Fruit fly (Drosophila melanogaster) whole organism, embryonic: ENCODE results near the gene CG14014.

Experiments
- Abd-B ChIP-seq: fragments of 200-800 bp; sonication (Bioruptor generic); optimal IDR thresholded peaks from 2 replicates; lab custom pipeline; 2018; ENCODE audit warnings: missing biosample characterization, mild to moderate bottlenecking, missing genetic modification characterization, moderate library complexity
- B-H2 ChIP-seq: fragments of 200-800 bp; sonication (Bioruptor generic); optimal IDR thresholded peaks from 2 replicates; lab custom pipeline; 2018; ENCODE audit warnings: missing biosample characterization, mild to moderate bottlenecking, missing genetic modification characterization
- BtbVII ChIP-seq: fragments of 200-800 bp; sonication (Bioruptor generic); optimal IDR thresholded peaks from 3 replicates; lab custom pipeline; 2017; ENCODE audit warnings: missing biosample characterization, mild to moderate bottlenecking, missing genetic modification characterization
- CG10979 ChIP-seq: fragments of 200-800 bp; sonication (Bioruptor generic); optimal IDR thresholded peaks from 2 replicates; lab custom pipeline; 2018; ENCODE audit warnings: missing biosample characterization, mild to moderate bottlenecking, missing genetic modification characterization, moderate library complexity
- CG12769 ChIP-seq: fragments of 200-800 bp; sonication (Bioruptor generic); optimal IDR thresholded peaks from 2 replicates; lab custom pipeline; 2019; ENCODE audit warnings: missing biosample characterization, mild to moderate bottlenecking, missing genetic modification characterization, moderate library complexity
- CG13123 ChIP-seq: fragments of 200-800 bp; sonication (Bioruptor generic); optimal IDR thresholded peaks from 2 replicates; lab custom pipeline; 2016; ENCODE audit warnings: missing biosample characterization, missing genetic modification characterization
- CG30403 ChIP-seq: fragments of 200-800 bp; sonication (Bioruptor generic); optimal IDR thresholded peaks from 3 replicates; lab custom pipeline; 2016; ENCODE audit warnings: missing biosample characterization, missing genetic modification characterization
- CG3726 ChIP-seq: fragments of 200-800 bp; sonication (Bioruptor generic); IDR thresholded peaks from 3 replicates; pipeline ENCODE4, ENCODE4 v1.3.6; 2022; ENCODE audit warnings: missing biosample characterization, missing genetic modification characterization
- CG42726 ChIP-seq: fragments of 200-800 bp; sonication (Bioruptor generic); IDR thresholded peaks from 2 replicates; pipeline ENCODE4 v1.3.6; 2022; ENCODE audit warnings: missing biosample characterization, missing genetic modification characterization; ENCODE audit not compliant: partially characterized antibody
- CG4360 ChIP-seq: fragments of 200-800 bp; sonication (Bioruptor generic); IDR thresholded peaks from 2 replicates; pipeline ENCODE4 v1.3.6; 2022; ENCODE audit warnings: missing biosample characterization, missing genetic modification characterization
- CG6765 ChIP-seq: fragments of 200-800 bp; sonication (Bioruptor generic); optimal IDR thresholded peaks from 3 replicates; lab custom pipeline; 2017; ENCODE audit warnings: missing biosample characterization, mild to moderate bottlenecking, missing genetic modification characterization
- CG7745 ChIP-seq: fragments of 200-800 bp; sonication (Bioruptor generic); optimal IDR thresholded peaks from 2 replicates; lab custom pipeline; 2018; ENCODE audit warnings: missing biosample characterization, mild to moderate bottlenecking, missing genetic modification characterization, moderate library complexity
- CG7786 ChIP-seq: fragments of 200-800 bp; sonication (Bioruptor generic); optimal IDR thresholded peaks from 2 replicates; lab custom pipeline; 2016; ENCODE audit warnings: missing biosample characterization, missing genetic modification characterization
- CG7839 ChIP-seq: fragments of 200-800 bp; sonication (Bioruptor generic); optimal IDR thresholded peaks from 3 replicates; lab custom pipeline; 2018; ENCODE audit warnings: missing biosample characterization, mild to moderate bottlenecking, missing genetic modification characterization, moderate library complexity
- CG8944 ChIP-seq: fragments of 200-800 bp; sonication (Bioruptor generic); optimal IDR thresholded peaks from 3 replicates; lab custom pipeline; 2016; ENCODE audit warnings: missing biosample characterization, missing genetic modification characterization
- CG9797 ChIP-seq: fragments of 200-800 bp; sonication (Bioruptor generic); optimal IDR thresholded peaks from 3 replicates; lab custom pipeline; 2018; ENCODE audit warnings: missing biosample characterization, mild to moderate bottlenecking, missing genetic modification characterization
- Camta ChIP-seq: fragments of 200-800 bp; sonication (Bioruptor generic); optimal IDR thresholded peaks from 2 replicates; lab custom pipeline; 2016; ENCODE audit warnings: missing biosample characterization, missing genetic modification characterization
- CoRest ChIP-seq: fragments of 200-800 bp; sonication (Bioruptor generic); optimal IDR thresholded peaks from 3 replicates; lab custom pipeline; 2018; ENCODE audit warnings: missing biosample characterization, mild to moderate bottlenecking, missing genetic modification characterization, moderate library complexity
- Dad ChIP-seq: fragments of 200-800 bp; sonication (Bioruptor generic); optimal IDR thresholded peaks from 3 replicates; lab custom pipeline; 2016; ENCODE audit warnings: missing biosample characterization, missing genetic modification characterization
- Ets65A ChIP-seq: fragments of 200-800 bp; sonication (Bioruptor generic); peaks from one replicate; lab custom pipeline; 2016; ENCODE audit warnings: missing biosample characterization, missing genetic modification characterization
- HLH54F ChIP-seq: fragments of 200-800 bp; sonication (Bioruptor generic); optimal IDR thresholded peaks from 3 replicates; lab custom pipeline; 2016; ENCODE audit warnings: missing biosample characterization, missing genetic modification characterization
- Hand ChIP-seq: fragments of 200-800 bp; sonication (Bioruptor generic); optimal IDR thresholded peaks from 2 replicates; lab custom pipeline; 2017; ENCODE audit warnings: mild to moderate bottlenecking, missing biosample characterization, missing genetic modification reagents, missing genetic modification characterization
- Hr78 ChIP-seq, 2 experiments: fragments of 200-800 bp in 1 of 2; fragments of >200 bp in 1 of 2; sonication (Bioruptor generic) in 1 of 2; optimal IDR thresholded peaks; 2 replicates each; lab custom pipeline; 2017 to 2019; ENCODE audit warnings: missing biosample characterization in 2 of 2, missing genetic modification characterization in 2 of 2, mild to moderate bottlenecking in 1 of 2, moderate library complexity in 1 of 2
- Kr ChIP-seq: fragments of 200-800 bp; sonication (Bioruptor generic); optimal IDR thresholded peaks from 2 replicates; lab custom pipeline; 2017; ENCODE audit warnings: missing biosample characterization, mild to moderate bottlenecking, missing genetic modification characterization
- Mrtf ChIP-seq: fragments of 200-800 bp; sonication (Bioruptor generic); IDR thresholded peaks from 3 replicates; pipeline ENCODE4 v1.3.6; 2022; ENCODE audit warnings: missing biosample characterization, missing genetic modification characterization
- NFAT ChIP-seq: fragments of 200-800 bp; sonication (Bioruptor generic); IDR thresholded peaks from 2 replicates; pipeline ENCODE4 v1.3.6; 2022; ENCODE audit warnings: missing biosample characterization, missing genetic modification characterization
- Oaz ChIP-seq: fragments of 200-800 bp; sonication (Bioruptor generic); IDR thresholded peaks from 2 replicates; pipeline ENCODE4 v1.3.6; 2022; ENCODE audit warnings: missing biosample characterization, missing genetic modification characterization
- Sox100B ChIP-seq: fragments of 200-800 bp; sonication (Bioruptor generic); optimal IDR thresholded peaks from 3 replicates; lab custom pipeline; 2018; ENCODE audit warnings: missing biosample characterization, mild to moderate bottlenecking, missing genetic modification characterization
- Taf1 ChIP-seq: fragments of 200-800 bp; sonication (Bioruptor generic); IDR thresholded peaks from 2 replicates; pipeline ENCODE4 v1.3.6; 2022; ENCODE audit warnings: missing biosample characterization, missing genetic modification characterization
- Tbp ChIP-seq: fragments of >200 bp; optimal IDR thresholded peaks from 2 replicates; lab custom pipeline; 2018; ENCODE audit warnings: missing biosample characterization, missing genetic modification characterization
- bsh ChIP-seq, 2 experiments: fragments of 200-800 bp; sonication (Bioruptor generic); optimal IDR thresholded peaks; 2 replicates each; lab custom pipeline; 2017 to 2018; ENCODE audit warnings: mild to moderate bottlenecking in 2 of 2, missing biosample characterization in 2 of 2, missing genetic modification characterization in 2 of 2, moderate library complexity in 1 of 2
- chn ChIP-seq: fragments of 200-800 bp; sonication (Bioruptor generic); optimal IDR thresholded peaks from 2 replicates; lab custom pipeline; 2016; ENCODE audit warnings: missing biosample characterization, missing genetic modification characterization
- cwo ChIP-seq: fragments of 200-800 bp; sonication (Bioruptor generic); optimal IDR thresholded peaks from 3 replicates; lab custom pipeline; 2017; ENCODE audit warnings: missing biosample characterization, missing genetic modification characterization, mild to moderate bottlenecking, moderate library complexity, missing genetic modification reagents
- da ChIP-seq: fragments of 200-800 bp; sonication (Bioruptor generic); optimal IDR thresholded peaks from 2 replicates; lab custom pipeline; 2016; ENCODE audit warnings: missing biosample characterization, missing genetic modification characterization
- disco-r ChIP-seq: fragments of 200-800 bp; sonication (Bioruptor generic); optimal IDR thresholded peaks from 2 replicates; lab custom pipeline; 2016; ENCODE audit warnings: missing biosample characterization, missing genetic modification characterization
- fd96Cb ChIP-seq: fragments of 200-800 bp; sonication (Bioruptor generic); optimal IDR thresholded peaks from 2 replicates; lab custom pipeline; 2018; ENCODE audit warnings: missing biosample characterization, mild to moderate bottlenecking, missing genetic modification characterization, moderate library complexity
- gcm2 ChIP-seq: fragments of 200-800 bp; sonication (Bioruptor generic); optimal IDR thresholded peaks from 2 replicates; lab custom pipeline; 2016; ENCODE audit warnings: missing biosample characterization, missing genetic modification characterization
- nerfin-2 ChIP-seq: fragments of 200-800 bp; sonication (Bioruptor generic); IDR thresholded peaks from 2 replicates; pipeline ENCODE4 v1.3.6; 2022; ENCODE audit warnings: missing biosample characterization, missing genetic modification characterization; ENCODE audit not compliant: partially characterized antibody
- ro ChIP-seq: fragments of 200-800 bp; sonication (Bioruptor generic); IDR thresholded peaks from 2 replicates; pipeline ENCODE4 v1.3.6; 2022; ENCODE audit warnings: missing biosample characterization, missing genetic modification characterization
- sd ChIP-seq: fragments of 200-800 bp; sonication (Bioruptor generic); optimal IDR thresholded peaks from 3 replicates; lab custom pipeline; 2018; ENCODE audit warnings: missing biosample characterization, mild to moderate bottlenecking, missing genetic modification characterization, moderate library complexity
- sens ChIP-seq: fragments of 200-800 bp; sonication (Bioruptor generic); peaks from one replicate; lab custom pipeline; 2016; ENCODE audit warnings: missing biosample characterization, missing genetic modification characterization
- sr ChIP-seq: fragments of 200-800 bp; sonication (Bioruptor generic); IDR thresholded peaks from 3 replicates; pipeline ENCODE4 v1.3.6; 2022; ENCODE audit warnings: missing biosample characterization, missing genetic modification characterization
- tup ChIP-seq: fragments of 200-800 bp; sonication (Bioruptor generic); optimal IDR thresholded peaks from 2 replicates; lab custom pipeline; 2016; ENCODE audit warnings: missing biosample characterization, mild to moderate bottlenecking, missing genetic modification characterization, moderate library complexity
- vvl ChIP-seq: fragments of 200-800 bp; sonication (Bioruptor generic); IDR thresholded peaks from 2 replicates; pipeline ENCODE4 v1.3.6; 2022; ENCODE audit warnings: missing biosample characterization, missing genetic modification characterization
- yki ChIP-seq: fragments of >200 bp; optimal IDR thresholded peaks from 3 replicates; lab custom pipeline; 2018

Gene CG14014

dm6 chr2L:5546518-5547287, 3.9 kb downstream of the CG14014 start, which contains the start of gene Oscillin (continued):
- peak in 1 of 2 experiments; percentile 96 for TF ChIP-seq Hr78 (GFP tag; optimal IDR thresholded peaks at IDR 0.05; lab: Kevin White, UChicago)
- TF ChIP-seq Ets65A, result no peak

dm6 chr2L:5546207-5546517, 4.5 kb downstream of the CG14014 start:
- TF ChIP-seq CG4360 (GFP tag; lab: Robert Waterston, UW), result peak; percentile 85
- peak in 1 of 2 experiments; percentile 52 for TF ChIP-seq bsh (GFP tag; optimal IDR thresholded peaks at IDR 0.05; lab: Kevin White, UChicago)
- no peak for TF ChIP-seq sd (tag; lab: Kevin White, UChicago)
- TF ChIP-seq CG12769 (tag; lab: Kevin White, UChicago), result peak; percentile 5
- peak; percentile 58; the same call in 1 of the 3 replicates for TF ChIP-seq sr (GFP tag; lab: Robert Waterston, UW)
- TF ChIP-seq CG42726 (GFP tag; lab: Robert Waterston, UW), result no peak
- TF ChIP-seq HLH54F (GFP tag; lab: Kevin White, UChicago), result peak; percentile 22
- TF ChIP-seq Oaz (GFP tag; lab: Robert Waterston, UW), result 0 out of 2 replicates have a peak, but pooled peaks have one; percentile 37

dm6 chr2L:5542944-5543515, 7.6 kb downstream of the CG14014 start:
- TF ChIP-seq CG13123 (GFP tag; lab: Kevin White, UChicago) (no peak), chn (GFP tag; lab: Kevin White, UChicago) (peak; percentile 11), CG7745 (tag; lab: Kevin White, UChicago) (no peak), CG3726 (GFP tag; lab: Robert Waterston, UW) (0 out of 3 replicates have a peak, but pooled peaks have one; percentile 29), CG12769 (tag; lab: Kevin White, UChicago) (no peak), da (GFP tag; lab: Kevin White, UChicago) (no peak), CG8944 (GFP tag; lab: Kevin White, UChicago) (no peak), sd (tag; lab: Kevin White, UChicago) (peak; percentile 99), Hand (GFP tag; lab: Kevin White, UChicago) (peak; percentile 35), CG4360 (GFP tag; lab: Robert Waterston, UW) (no peak), Mrtf (peak; percentile 50; the same call in 1 of the 3 replicates), BtbVII (GFP tag; lab: Kevin White, UChicago) (no peak), Kr (GFP tag; lab: Kevin White, UChicago) (no peak), Abd-B (GFP tag; lab: Kevin White, UChicago) (no peak), fd96Cb (tag; lab: Kevin White, UChicago) (no peak), CG10979 (tag; lab: Kevin White, UChicago) (peak; percentile 16), CG7786 (GFP tag; lab: Kevin White, UChicago) (peak; percentile 26), nerfin-2 (GFP tag; lab: Robert Waterston, UW) (no peak), Taf1 (no peak; the same call in 1 of the 2 replicates), CG6765 (peak; percentile 39), yki (lab: Kevin White, UChicago) (no peak), cwo (GFP tag; lab: Kevin White, UChicago) (peak; percentile 86), CG30403 (GFP tag; lab: Kevin White, UChicago) (peak; percentile 57), Tbp (GFP tag; lab: Kevin White, UChicago) (no peak), CoRest (tag; lab: Kevin White, UChicago) (peak; percentile 45), Dad (peak; percentile 27), sens (peak; percentile 67), CG9797 (no peak), Camta (GFP tag; lab: Kevin White, UChicago) (no peak), CG7839 (tag; lab: Kevin White, UChicago) (peak; percentile 54), Sox100B (GFP tag; lab: Kevin White, UChicago) (no peak), B-H2 (peak; percentile 5), disco-r (GFP tag; lab: Kevin White, UChicago) (no peak), ro (GFP tag; lab: Robert Waterston, UW) (no peak), gcm2 (GFP tag; lab: Kevin White, UChicago) (no peak), vvl (peak; percentile 79), tup (no peak), NFAT (GFP tag; lab: Robert Waterston, UW) (0 out of 2 replicates have a peak, but pooled peaks have one; percentile 47)
